Worm (Caenorhabditis elegans) whole organism, late embryonic: ENCODE results near the gene ttr-31.

Source experiments
- elt-2 ChIP-seq: sonication (generic microtip); optimal IDR thresholded peaks from 2 replicates; lab custom pipeline; 2016; ENCODE audit warnings: missing genetic modification reagents, missing genetic modification characterization, missing compliant biosample characterization
- fkh-10 ChIP-seq: fragments of 150-350 bp; optimal IDR thresholded peaks from 2 replicates; lab custom pipeline; 2014; ENCODE audit warnings: missing biosample characterization, missing genetic modification reagents, missing genetic modification characterization
- nhr-11 ChIP-seq: fragments of 150-350 bp; optimal IDR thresholded peaks from 2 replicates; lab custom pipeline; 2014; ENCODE audit warnings: missing biosample characterization, missing genetic modification characterization
- pha-4 ChIP-seq: fragments of 150-350 bp; optimal IDR thresholded peaks from 2 replicates; lab custom pipeline; 2018; ENCODE audit warnings: missing biosample characterization, missing genetic modification reagents, missing genetic modification characterization

DNA sequence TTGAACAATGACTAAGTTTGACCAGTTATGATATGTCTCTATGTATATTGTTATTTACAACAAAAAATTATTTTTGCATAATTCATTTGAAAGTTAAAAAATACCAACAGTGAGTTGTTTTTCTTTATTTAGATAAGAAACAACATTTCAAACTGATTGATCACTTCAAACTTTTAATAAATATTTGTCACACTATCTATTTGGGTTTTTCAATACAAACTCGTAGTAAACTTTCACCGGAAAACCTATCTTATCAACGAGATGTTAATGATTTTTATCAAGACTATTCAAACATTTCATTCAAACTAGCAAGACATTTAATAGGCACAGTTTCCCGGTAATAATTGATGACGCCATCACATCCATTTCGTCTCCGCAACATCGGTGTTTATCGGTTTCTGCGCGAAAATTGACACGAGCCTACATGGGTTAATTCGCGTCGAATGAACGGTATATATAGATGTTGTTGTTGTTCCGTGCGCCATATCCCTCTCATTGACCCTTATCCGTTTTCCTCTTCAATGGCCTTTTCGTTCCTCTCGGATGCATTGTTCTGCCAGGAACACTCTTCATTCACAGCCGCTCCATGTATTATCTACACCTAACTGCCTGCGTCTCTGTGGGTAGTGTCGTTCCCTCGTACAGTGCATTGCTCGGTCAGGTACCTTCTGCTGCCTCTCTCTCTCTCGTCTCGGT, 18.5 kb downstream of the ttr-31 start:
- TF ChIP-seq pha-4 (no peak), fkh-10 (GFP tag; lab: Kevin White, UChicago) (no peak), elt-2 (tag; lab: Kevin White, UChicago) (no peak), nhr-11 (no peak)
